Worm (Caenorhabditis elegans) whole organism, L4 larva: Measurements from ENCODE around the gene snpc-3.4.

Experiments used
- F26F4.8 ChIP-seq: fragments of 200-800 bp; sonication (Bioruptor generic); conservative IDR thresholded peaks from 2 replicates; pipeline ENCODE4 v1.3.6; 2022; ENCODE audit warnings: missing genetic modification characterization, missing compliant biosample characterization
- Y48G9A.11 ChIP-seq: fragments of 200-800 bp; sonication (Bioruptor generic); IDR thresholded peaks from 2 replicates; pipeline ENCODE4 v1.3.6; 2022; ENCODE audit warnings: missing genetic modification reagents, missing genetic modification characterization, missing compliant biosample characterization
- Y5F2A.4 ChIP-seq: fragments of 200-800 bp; sonication (Bioruptor generic); optimal IDR thresholded peaks from 2 replicates; lab custom pipeline; 2018; ENCODE audit warnings: mild to moderate bottlenecking, missing genetic modification characterization, missing compliant biosample characterization
- aha-1 ChIP-seq: fragments of 150-350 bp; peaks from one replicate; lab custom pipeline; 2014; ENCODE audit warnings: missing biosample characterization, missing genetic modification characterization
- arid-1 ChIP-seq: fragments of 200-800 bp; sonication (Bioruptor generic); conservative IDR thresholded peaks from 2 replicates; pipeline ENCODE4 v1.3.6; 2022; ENCODE audit warnings: missing genetic modification reagents, missing genetic modification characterization, missing compliant biosample characterization
- ceh-20 ChIP-seq: fragments of 200-800 bp; sonication (Bioruptor generic); IDR thresholded peaks from 2 replicates; pipeline ENCODE4 v1.3.6; 2022; ENCODE audit warnings: missing genetic modification reagents, missing genetic modification characterization, missing compliant biosample characterization
- ceh-44 ChIP-seq: fragments of 200-800 bp; sonication (Bioruptor generic); IDR thresholded peaks from 2 replicates; pipeline ENCODE4 v1.3.6; 2022; ENCODE audit warnings: missing genetic modification reagents, missing genetic modification characterization, missing compliant biosample characterization
- ceh-62 ChIP-seq: sonication (generic microtip); optimal IDR thresholded peaks from 2 replicates; lab custom pipeline; 2017; ENCODE audit warnings: missing biosample characterization, missing genetic modification characterization
- ces-1 ChIP-seq: fragments of 150-350 bp; sonication (generic microtip); optimal IDR thresholded peaks from 4 replicates; lab custom pipeline; 2014; ENCODE audit warnings: missing biosample characterization, missing genetic modification reagents, missing genetic modification characterization
- ctbp-1 ChIP-seq: fragments of 200-800 bp; sonication (Bioruptor generic); IDR thresholded peaks from 2 replicates; pipeline ENCODE4 v1.3.6; 2022; ENCODE audit warnings: missing genetic modification reagents, missing genetic modification characterization, missing compliant biosample characterization
- daf-16 ChIP-seq, 3 experiments: sonication (generic microtip); optimal IDR thresholded peaks; 2 replicates each; lab custom pipeline; 2016 to 2017; ENCODE audit warnings: missing genetic modification characterization in 3 of 3, missing genetic modification reagents in 3 of 3, mild to moderate bottlenecking in 2 of 3, missing compliant biosample characterization in 2 of 3, missing biosample characterization in 1 of 3, moderate library complexity in 1 of 3
- daf-8 ChIP-seq: fragments of 200-800 bp; sonication (Bioruptor generic); IDR thresholded peaks from 2 replicates; pipeline ENCODE4 v1.3.6; 2022; ENCODE audit warnings: missing genetic modification characterization, missing compliant biosample characterization
- dmd-6 ChIP-seq: fragments of 200-800 bp; sonication (Bioruptor generic); IDR thresholded peaks from 2 replicates; pipeline ENCODE4 v1.3.6; 2022; ENCODE audit warnings: missing genetic modification reagents, missing genetic modification characterization, missing compliant biosample characterization
- dmd-8 ChIP-seq: fragments of 200-800 bp; sonication (Bioruptor generic); IDR thresholded peaks from 2 replicates; pipeline ENCODE4 v1.3.6; 2022; ENCODE audit warnings: missing genetic modification characterization, missing compliant biosample characterization
- dmd-9 ChIP-seq: fragments of 200-800 bp; sonication (Bioruptor generic); IDR thresholded peaks from 2 replicates; pipeline ENCODE4 v1.3.6; 2022; ENCODE audit warnings: missing genetic modification reagents, missing genetic modification characterization, missing compliant biosample characterization
- dpl-1 ChIP-seq: fragments of 150-350 bp; optimal IDR thresholded peaks from 2 replicates; lab custom pipeline; 2014; ENCODE audit warnings: missing biosample characterization, missing genetic modification reagents, missing genetic modification characterization
- egl-27 ChIP-seq: sonication (generic microtip); optimal IDR thresholded peaks from 3 replicates; lab custom pipeline; 2017; ENCODE audit warnings: missing biosample characterization, missing genetic modification reagents, missing genetic modification characterization
- egl-43 ChIP-seq: fragments of 200-800 bp; sonication (Bioruptor generic); IDR thresholded peaks from 2 replicates; pipeline ENCODE4 v1.3.6; 2022; ENCODE audit warnings: missing genetic modification reagents, missing genetic modification characterization, missing compliant biosample characterization
- fkh-10 ChIP-seq: fragments of 150-350 bp; optimal IDR thresholded peaks from 2 replicates; lab custom pipeline; 2014; ENCODE audit warnings: missing biosample characterization, missing genetic modification reagents, missing genetic modification characterization
- hif-1 ChIP-seq, 2 experiments: sonication (generic microtip); optimal IDR thresholded peaks; 2 replicates each; lab custom pipeline; 2016 to 2017; ENCODE audit warnings: missing compliant biosample characterization in 2 of 2, missing genetic modification characterization in 2 of 2, missing genetic modification reagents in 2 of 2, missing genotype in 2 of 2, mild to moderate bottlenecking in 1 of 2
- hlh-11 ChIP-seq: fragments of 200-800 bp; sonication (Bioruptor generic); optimal IDR thresholded peaks from 2 replicates; lab custom pipeline; 2018; ENCODE audit warnings: mild to moderate bottlenecking, missing genetic modification characterization, missing compliant biosample characterization
- hlh-30 ChIP-seq: sonication (generic microtip); optimal IDR thresholded peaks from 2 replicates; lab custom pipeline; 2017; ENCODE audit warnings: antibody characterized with exemption, mild to moderate bottlenecking, missing genetic modification characterization, missing compliant biosample characterization; ENCODE audit not compliant: insufficient read depth
- jun-1 ChIP-seq: fragments of 150-350 bp; optimal IDR thresholded peaks from 2 replicates; lab custom pipeline; 2014; ENCODE audit warnings: missing biosample characterization, missing genetic modification reagents, missing genetic modification characterization
- lin-1 ChIP-seq: fragments of 200-800 bp; sonication (Bioruptor generic); IDR thresholded peaks from 2 replicates; pipeline ENCODE4 v1.3.6; 2022; ENCODE audit warnings: missing genetic modification reagents, missing genetic modification characterization, missing compliant biosample characterization
- lin-13 ChIP-seq: fragments of 150-350 bp; optimal IDR thresholded peaks from 2 replicates; lab custom pipeline; 2014; ENCODE audit warnings: missing biosample characterization, missing genetic modification reagents, missing genetic modification characterization
- lin-38 ChIP-seq: fragments of 200-800 bp; sonication (Bioruptor generic); IDR thresholded peaks from 2 replicates; pipeline ENCODE4 v1.3.6; 2022; ENCODE audit warnings: missing genetic modification reagents, missing genetic modification characterization, missing compliant biosample characterization
- lir-3 ChIP-seq: sonication (generic microtip); optimal IDR thresholded peaks from 2 replicates; lab custom pipeline; 2016; ENCODE audit warnings: mild to moderate bottlenecking, missing genetic modification characterization, missing compliant biosample characterization
- mdt-29 ChIP-seq: fragments of 200-800 bp; sonication (Bioruptor generic); IDR thresholded peaks from 2 replicates; pipeline ENCODE4 v1.3.6; 2022; ENCODE audit warnings: missing genetic modification reagents, missing genetic modification characterization, missing compliant biosample characterization
- mep-1 ChIP-seq: fragments of 150-350 bp; sonication (generic microtip); optimal IDR thresholded peaks from 3 replicates; lab custom pipeline; 2014; ENCODE audit warnings: missing biosample characterization, missing genetic modification characterization
- mes-2 ChIP-seq: sonication (generic microtip); optimal IDR thresholded peaks from 2 replicates; lab custom pipeline; 2016; ENCODE audit warnings: missing genotype, mild to moderate bottlenecking, missing genetic modification characterization, missing compliant biosample characterization; ENCODE audit not compliant: poor library complexity, severe bottlenecking
- nhr-10 ChIP-seq: fragments of 150-350 bp; optimal IDR thresholded peaks from 2 replicates; lab custom pipeline; 2014; ENCODE audit warnings: missing biosample characterization, missing genetic modification characterization
- nhr-11 ChIP-seq: fragments of 150-350 bp; optimal IDR thresholded peaks from 2 replicates; lab custom pipeline; 2014; ENCODE audit warnings: missing biosample characterization, missing genetic modification characterization
- nhr-25 ChIP-seq: sonication (generic microtip); optimal IDR thresholded peaks from 2 replicates; lab custom pipeline; 2017; ENCODE audit warnings: missing genetic modification characterization, mild to moderate bottlenecking, missing compliant biosample characterization, antibody characterized with exemption, moderate library complexity, borderline replicate concordance; ENCODE audit not compliant: insufficient read depth
- nhr-28 ChIP-seq: fragments of 150-350 bp; optimal IDR thresholded peaks from 2 replicates; lab custom pipeline; 2014; ENCODE audit warnings: missing biosample characterization, missing genetic modification characterization
- nhr-41 ChIP-seq: fragments of 200-800 bp; sonication (Bioruptor generic); IDR thresholded peaks from 2 replicates; pipeline ENCODE4 v1.3.6; 2022; ENCODE audit warnings: missing genetic modification reagents, missing genetic modification characterization, missing compliant biosample characterization
- nhr-42 ChIP-seq: fragments of 200-800 bp; sonication (Bioruptor generic); IDR thresholded peaks from 2 replicates; pipeline ENCODE4 v1.3.6; 2022; ENCODE audit warnings: missing genetic modification characterization, missing compliant biosample characterization
- nhr-6 ChIP-seq: fragments of 150-350 bp; optimal IDR thresholded peaks from 2 replicates; lab custom pipeline; 2014; ENCODE audit warnings: missing biosample characterization, missing genetic modification characterization
- nhr-77 ChIP-seq: fragments of 150-350 bp; optimal IDR thresholded peaks from 2 replicates; lab custom pipeline; 2014; ENCODE audit warnings: missing biosample characterization, missing genetic modification characterization
- pha-4 ChIP-seq, 2 experiments: fragments of 150-350 bp in 1 of 2; fragments of 200-800 bp in 1 of 2; sonication (Bioruptor generic) in 1 of 2; IDR thresholded peaks in 1 of 2; optimal IDR thresholded peaks in 1 of 2; 2 replicates each; pipeline versions ENCODE4 v1.3.6 to Lab custom; 2014 to 2022; ENCODE audit warnings: missing genetic modification characterization in 2 of 2, missing genetic modification reagents in 2 of 2, missing biosample characterization in 1 of 2, missing compliant biosample characterization in 1 of 2
- saeg-2 ChIP-seq: fragments of 200-800 bp; sonication (Bioruptor generic); IDR thresholded peaks from 2 replicates; pipeline ENCODE4 v1.3.6; 2022; ENCODE audit warnings: missing genetic modification reagents, missing genetic modification characterization, missing compliant biosample characterization
- snpc-1.2 ChIP-seq: fragments of 200-800 bp; sonication (Bioruptor generic); IDR thresholded peaks from 2 replicates; pipeline ENCODE4 v1.3.6; 2022; ENCODE audit warnings: missing genetic modification reagents, missing genetic modification characterization, missing compliant biosample characterization
- spr-1 ChIP-seq: sonication (generic microtip); optimal IDR thresholded peaks from 2 replicates; lab custom pipeline; 2016; ENCODE audit warnings: mild to moderate bottlenecking, missing genetic modification characterization, missing compliant biosample characterization
- unc-130 ChIP-seq: sonication (generic microtip); optimal IDR thresholded peaks from 2 replicates; lab custom pipeline; 2016; ENCODE audit warnings: missing genetic modification reagents, missing genetic modification characterization, missing compliant biosample characterization
- vab-7 ChIP-seq: fragments of 200-800 bp; sonication (Bioruptor generic); IDR thresholded peaks from 2 replicates; pipeline ENCODE4 v1.3.6; 2022; ENCODE audit warnings: missing genetic modification reagents, missing genetic modification characterization, missing compliant biosample characterization
- zfp-3 ChIP-seq: fragments of 200-800 bp; sonication (Bioruptor generic); conservative IDR thresholded peaks from 2 replicates; pipeline ENCODE4 v1.3.6; 2022; ENCODE audit warnings: missing genetic modification reagents, missing genetic modification characterization, missing compliant biosample characterization
- zip-11 ChIP-seq: fragments of 200-800 bp; sonication (Bioruptor generic); IDR thresholded peaks from 2 replicates; pipeline ENCODE4 v1.3.6; 2022; ENCODE audit warnings: missing genetic modification characterization, missing compliant biosample characterization

The snpc-3.4 gene

ce11 chrIII:4018095-4018498 is 1.7 kb upstream of the snpc-3.4 start (continued):
- TF ChIP-seq hlh-11: peak; percentile 57
- peak; percentile 96 for TF ChIP-seq aha-1 (tag; lab: Kevin White, UChicago)
- peak; percentile 10 for TF ChIP-seq spr-1 (tag; lab: Kevin White, UChicago)
- no peak for TF ChIP-seq zip-11 (GFP tag; lab: Robert Waterston, UW)
- TF ChIP-seq egl-27 (tag; lab: Kevin White, UChicago): no peak
- TF ChIP-seq dpl-1: peak; percentile 1
- no peak for TF ChIP-seq Y5F2A.4
- peak; percentile 36 for TF ChIP-seq nhr-6 (tag; lab: Kevin White, UChicago)
- TF ChIP-seq hif-1 (tag; optimal IDR thresholded peaks at IDR 0.05; lab: Kevin White, UChicago): peak in 1 of 2 experiments; percentile 58
- 0 out of 2 replicates have a peak, but pooled peaks have one; percentile 10 for TF ChIP-seq saeg-2
- TF ChIP-seq fkh-10 (GFP tag; lab: Kevin White, UChicago): peak; percentile 47
- 0 out of 2 replicates have a peak, but pooled peaks have one; percentile 34 for TF ChIP-seq F26F4.8 (GFP tag; lab: Robert Waterston, UW)
- TF ChIP-seq arid-1 (GFP tag; lab: Robert Waterston, UW): no peak
- TF ChIP-seq mes-2 (tag; lab: Kevin White, UChicago): peak; percentile 64
- TF ChIP-seq lin-38 (GFP tag; lab: Robert Waterston, UW): peak; percentile 33
- TF ChIP-seq zfp-3 (GFP tag; lab: Robert Waterston, UW): no peak
- TF ChIP-seq ceh-62 (tag; lab: Kevin White, UChicago): no peak
- 0 out of 2 replicates have a peak, but pooled peaks have one; percentile 7 for TF ChIP-seq dmd-9 (GFP tag; lab: Robert Waterston, UW)
- no peak; the same call in 1 of the 2 replicates for TF ChIP-seq Y48G9A.11
- TF ChIP-seq mep-1 (tag; lab: Kevin White, UChicago): peak; percentile 74
- peak; percentile 88 for TF ChIP-seq nhr-11 (tag; lab: Kevin White, UChicago)
- peak; percentile 10 for TF ChIP-seq nhr-10 (tag; lab: Kevin White, UChicago)
- TF ChIP-seq lin-13: peak; percentile 71

- TF ChIP-seq unc-130 (no peak), nhr-42 (GFP tag; lab: Robert Waterston, UW) (no peak), ces-1 (GFP tag; lab: Kevin White, UChicago) (no peak), nhr-77 (no peak), nhr-11 (tag; lab: Kevin White, UChicago) (no peak), dmd-8 (no peak), nhr-25 (tag; lab: Kevin White, UChicago) (no peak), lin-1 (no peak), dmd-6 (GFP tag; lab: Robert Waterston, UW) (peak; percentile 11; the same call in 1 of the 2 replicates), daf-8 (no peak), pha-4 (GFP tag; IDR thresholded peaks at IDR 0.05; lab: Robert Waterston, UW) (no peak), pha-4 (tag; optimal IDR thresholded peaks at IDR 0.05; lab: Kevin White, UChicago) (no peak), Y5F2A.4 (no peak), mdt-29 (GFP tag; lab: Robert Waterston, UW) (no peak), ceh-20 (GFP tag; lab: Robert Waterston, UW) (no peak), daf-16 (GFP tag; optimal IDR thresholded peaks at IDR 0.05; lab: Kevin White, UChicago) (no peak), daf-16 (tag; optimal IDR thresholded peaks at IDR 0.05; lab: Kevin White, UChicago) (peak; percentile 52), ceh-44 (no peak), egl-43 (GFP tag; lab: Robert Waterston, UW) (0 out of 2 replicates have a peak, but pooled peaks have one; percentile 34), ctbp-1 (GFP tag; lab: Robert Waterston, UW) (no peak), jun-1 (tag; lab: Kevin White, UChicago) (no peak), hlh-11 (peak; percentile 46), lir-3 (tag; lab: Kevin White, UChicago) (no peak), hlh-30 (tag; lab: Kevin White, UChicago) (peak; percentile 11), snpc-1.2 (GFP tag; lab: Robert Waterston, UW) (no peak), vab-7 (GFP tag; lab: Robert Waterston, UW) (no peak), Y48G9A.11 (no peak), nhr-28 (tag; lab: Kevin White, UChicago) (peak; percentile 56), nhr-41 (GFP tag; lab: Robert Waterston, UW) (no peak; the same call in 1 of the 2 replicates)
Measured at ce11 chrIII:4018591-4019580, 951 bp upstream of the snpc-3.4 start.
